Fruit fly (Drosophila melanogaster) whole organism, adult: ENCODE results near the gene CG9328.

Source experiments
- Hr96 ChIP-seq: fragments of 200-800 bp; sonication (Bioruptor generic); optimal IDR thresholded peaks from 2 replicates; lab custom pipeline; 2016; ENCODE audit warnings: missing biosample characterization, missing genetic modification characterization
- Mnt ChIP-seq: fragments of 200-800 bp; sonication (Bioruptor generic); optimal IDR thresholded peaks from 2 replicates; lab custom pipeline; 2016; ENCODE audit warnings: missing biosample characterization, mild to moderate bottlenecking, missing genetic modification characterization
- toe ChIP-seq: fragments of 200-800 bp; sonication (Bioruptor generic); optimal IDR thresholded peaks from 2 replicates; lab custom pipeline; 2016; ENCODE audit warnings: missing biosample characterization, missing genetic modification characterization

dm6 chr2L:20807617-20808509 is 10.3 kb downstream of the CG9328 start:
- no peak for TF ChIP-seq Mnt (GFP tag; lab: Kevin White, UChicago)
- no peak for TF ChIP-seq Hr96
- no peak for TF ChIP-seq toe (GFP tag; lab: Kevin White, UChicago)
